Fruit fly (Drosophila melanogaster) Kc167 (cell line): ENCODE data around the gene CG31636.

ENCODE experiments used
- Myc ChIP-seq: fragments of >200 bp; optimal IDR thresholded peaks from 2 replicates; lab custom pipeline; 2017; ENCODE audit warnings: missing external identifiers
- Sin3A ChIP-seq: fragments of >200 bp; optimal IDR thresholded peaks from 2 replicates; lab custom pipeline; 2018; ENCODE audit warnings: missing external identifiers
- h ChIP-seq: fragments of >200 bp; optimal IDR thresholded peaks from 3 replicates; lab custom pipeline; 2018; ENCODE audit warnings: missing external identifiers
- insv ChIP-seq: fragments of >200 bp; optimal IDR thresholded peaks from 3 replicates; lab custom pipeline; 2018; ENCODE audit warnings: missing external identifiers
- psq ChIP-seq: fragments of >200 bp; optimal IDR thresholded peaks from 2 replicates; lab custom pipeline; 2017; ENCODE audit warnings: missing external identifiers
- ttk ChIP-seq: sonication (Bioruptor generic); optimal IDR thresholded peaks from 2 replicates; lab custom pipeline; 2017; ENCODE audit warnings: missing external identifiers

Gene CG31636

dm6 chr2L:6610683-6611373 is 47.1 kb downstream of the CG31636 start, which contains the start of gene CG11050:
Gene CG11050, plus strand, starts transcription at chr2L:6611011.
- TF ChIP-seq insv: no peak
- no peak for TF ChIP-seq ttk (lab: Kevin White, UChicago)
- no peak for TF ChIP-seq h (lab: Kevin White, UChicago)
- no peak for TF ChIP-seq Myc
- no peak for TF ChIP-seq Sin3A (lab: Kevin White, UChicago)
- no peak for TF ChIP-seq psq (lab: Kevin White, UChicago)
